Worm (Caenorhabditis elegans) whole organism, young adult: Measurements from ENCODE around the gene nep-1.

Source experiments
- B0035.1 ChIP-seq: sonication (generic microtip); optimal IDR thresholded peaks from 2 replicates; lab custom pipeline; 2016; ENCODE audit warnings: missing genetic modification characterization, mild to moderate bottlenecking, missing compliant biosample characterization, missing genotype, missing genetic modification reagents
- C06A6.2 ChIP-seq: fragments of 200-800 bp; sonication (Bioruptor generic); conservative IDR thresholded peaks from 2 replicates; pipeline ENCODE4 v1.3.6; 2022; ENCODE audit warnings: missing genetic modification characterization, missing compliant biosample characterization
- F22D6.2 ChIP-seq: sonication (generic microtip); optimal IDR thresholded peaks from 2 replicates; lab custom pipeline; 2016; ENCODE audit warnings: mild to moderate bottlenecking, missing genetic modification characterization, missing compliant biosample characterization
- F33H1.4 ChIP-seq: fragments of 200-800 bp; sonication (Bioruptor generic); IDR thresholded peaks from 2 replicates; pipeline ENCODE4 v1.3.6; 2022; ENCODE audit warnings: missing genetic modification reagents, missing genetic modification characterization, missing compliant biosample characterization
- F37B4.10 ChIP-seq: fragments of 200-800 bp; sonication (Bioruptor generic); IDR thresholded peaks from 2 replicates; pipeline ENCODE4 v1.3.6; 2022; ENCODE audit warnings: missing genetic modification characterization, missing compliant biosample characterization
- F39B2.1 ChIP-seq: fragments of 200-800 bp; sonication (Bioruptor generic); IDR thresholded peaks from 2 replicates; pipeline ENCODE4 v1.3.6; 2022; ENCODE audit warnings: missing genetic modification reagents, missing genetic modification characterization, missing compliant biosample characterization
- F52B5.7 ChIP-seq: sonication (generic microtip); optimal IDR thresholded peaks from 2 replicates; lab custom pipeline; 2016; ENCODE audit warnings: mild to moderate bottlenecking, missing genetic modification characterization, missing compliant biosample characterization
- F57C9.4 ChIP-seq: sonication (generic microtip); optimal IDR thresholded peaks from 2 replicates; lab custom pipeline; 2017; ENCODE audit warnings: mild to moderate bottlenecking, missing genetic modification characterization, missing compliant biosample characterization
- K11D2.4 ChIP-seq: fragments of 200-800 bp; sonication (Bioruptor generic); IDR thresholded peaks from 2 replicates; pipeline ENCODE4 v1.3.6; 2022; ENCODE audit warnings: missing genetic modification reagents, missing genetic modification characterization, missing compliant biosample characterization
- Y53F4B.3 ChIP-seq: fragments of 200-800 bp; sonication (Bioruptor generic); IDR thresholded peaks from 2 replicates; pipeline ENCODE4 v1.3.6; 2022; ENCODE audit warnings: missing genetic modification reagents, missing genetic modification characterization, missing compliant biosample characterization
- ZK185.1 ChIP-seq: sonication (generic microtip); optimal IDR thresholded peaks from 2 replicates; lab custom pipeline; 2016; ENCODE audit warnings: mild to moderate bottlenecking, missing genetic modification characterization, missing compliant biosample characterization; ENCODE audit not compliant: poor library complexity, severe bottlenecking
- ama-1 ChIP-seq, 3 experiments: fragments of 150-350 bp in 1 of 3; sonication (generic microtip) in 2 of 3; optimal IDR thresholded peaks; 2 replicates each; lab custom pipeline; 2014 to 2018; ENCODE audit warnings: missing biosample characterization in 2 of 3, missing genetic modification characterization in 2 of 3, missing genetic modification reagents in 2 of 3
- aptf-2 ChIP-seq: fragments of 200-800 bp; sonication (Bioruptor generic); conservative IDR thresholded peaks from 2 replicates; pipeline ENCODE4 v1.3.6; 2022; ENCODE audit warnings: missing genetic modification reagents, missing genetic modification characterization, missing compliant biosample characterization
- athp-1 ChIP-seq: sonication (generic microtip); optimal IDR thresholded peaks from 2 replicates; lab custom pipeline; 2017; ENCODE audit warnings: mild to moderate bottlenecking, missing genetic modification characterization, missing compliant biosample characterization
- attf-3 ChIP-seq: fragments of 200-800 bp; sonication (Bioruptor generic); conservative IDR thresholded peaks from 2 replicates; pipeline ENCODE4 v1.3.6; 2022; ENCODE audit warnings: missing genetic modification reagents, missing genetic modification characterization, missing compliant biosample characterization
- bed-2 ChIP-seq: fragments of 200-800 bp; sonication (Bioruptor generic); IDR thresholded peaks from 2 replicates; pipeline ENCODE4 v1.3.6; 2022; ENCODE audit warnings: missing genetic modification reagents, missing genetic modification characterization, missing compliant biosample characterization
- ccch-3 ChIP-seq: fragments of 200-800 bp; sonication (Bioruptor generic); optimal IDR thresholded peaks from 2 replicates; lab custom pipeline; 2018; ENCODE audit warnings: mild to moderate bottlenecking, missing genetic modification characterization, missing compliant biosample characterization
- ceh-27 ChIP-seq: fragments of 200-800 bp; sonication (Bioruptor generic); optimal IDR thresholded peaks from 2 replicates; lab custom pipeline; 2018; ENCODE audit warnings: mild to moderate bottlenecking, missing genetic modification characterization, moderate library complexity, missing compliant biosample characterization
- ceh-40 ChIP-seq: fragments of 200-800 bp; sonication (Bioruptor generic); IDR thresholded peaks from 2 replicates; pipeline ENCODE4 v1.3.6; 2022; ENCODE audit warnings: missing genetic modification characterization, missing compliant biosample characterization
- ceh-58 ChIP-seq: fragments of 200-800 bp; sonication (Bioruptor generic); IDR thresholded peaks from 2 replicates; pipeline ENCODE4 v1.3.6; 2022; ENCODE audit warnings: missing genetic modification characterization, missing compliant biosample characterization
- ceh-79 ChIP-seq: sonication (generic microtip); optimal IDR thresholded peaks from 2 replicates; lab custom pipeline; 2017; ENCODE audit warnings: mild to moderate bottlenecking, missing genetic modification characterization, missing compliant biosample characterization
- ceh-91 ChIP-seq: fragments of 200-800 bp; sonication (Bioruptor generic); IDR thresholded peaks from 2 replicates; pipeline ENCODE4 v1.3.6; 2022; ENCODE audit warnings: missing genetic modification reagents, missing genetic modification characterization, missing compliant biosample characterization
- dox-1 ChIP-seq: fragments of 200-800 bp; sonication (Bioruptor generic); IDR thresholded peaks from 2 replicates; pipeline ENCODE4 v1.3.6; 2022; ENCODE audit warnings: missing genetic modification reagents, missing genetic modification characterization, missing compliant biosample characterization
- dpff-1 ChIP-seq: sonication (generic microtip); optimal IDR thresholded peaks from 2 replicates; lab custom pipeline; 2017; ENCODE audit warnings: mild to moderate bottlenecking, missing genetic modification characterization, missing compliant biosample characterization
- egrh-3 ChIP-seq: fragments of 200-800 bp; sonication (Bioruptor generic); IDR thresholded peaks from 2 replicates; pipeline ENCODE4 v1.3.6; 2022; ENCODE audit warnings: missing genetic modification reagents, missing genetic modification characterization, missing compliant biosample characterization
- hsf-1 ChIP-seq: fragments of 200-800 bp; sonication (Bioruptor generic); IDR thresholded peaks from 2 replicates; pipeline ENCODE4 v1.3.6; 2022; ENCODE audit warnings: missing genetic modification reagents, missing genetic modification characterization, missing compliant biosample characterization
- let-526 ChIP-seq: fragments of 200-800 bp; sonication (Bioruptor generic); IDR thresholded peaks from 2 replicates; pipeline ENCODE4 v1.3.6; 2022; ENCODE audit warnings: missing genetic modification reagents, missing genetic modification characterization, missing compliant biosample characterization
- lir-1 ChIP-seq: fragments of 200-800 bp; sonication (Bioruptor generic); conservative IDR thresholded peaks from 2 replicates; pipeline ENCODE4 v1.3.6; 2022; ENCODE audit warnings: missing genetic modification reagents, missing genetic modification characterization, missing compliant biosample characterization
- madf-10 ChIP-seq: sonication (generic microtip); optimal IDR thresholded peaks from 2 replicates; lab custom pipeline; 2016; ENCODE audit warnings: mild to moderate bottlenecking, missing genetic modification characterization, missing compliant biosample characterization
- madf-8 ChIP-seq: fragments of 200-800 bp; sonication (Bioruptor generic); conservative IDR thresholded peaks from 2 replicates; pipeline ENCODE4 v1.3.6; 2022; ENCODE audit warnings: missing genetic modification reagents, missing genetic modification characterization, missing compliant biosample characterization
- mcd-1 ChIP-seq: fragments of 200-800 bp; sonication (Bioruptor generic); IDR thresholded peaks from 2 replicates; pipeline ENCODE4 v1.3.6; 2022; ENCODE audit warnings: missing genetic modification reagents, missing genetic modification characterization, missing compliant biosample characterization
- mes-4 ChIP-seq: sonication (generic microtip); optimal IDR thresholded peaks from 2 replicates; lab custom pipeline; 2016; ENCODE audit warnings: missing genotype, missing genetic modification characterization, missing compliant biosample characterization
- nfyb-1 ChIP-seq: fragments of 200-800 bp; sonication (Bioruptor generic); IDR thresholded peaks from 2 replicates; pipeline ENCODE4 v1.3.6; 2022; ENCODE audit warnings: missing genetic modification reagents, missing genetic modification characterization, missing compliant biosample characterization
- nhr-90 ChIP-seq: sonication (generic microtip); optimal IDR thresholded peaks from 2 replicates; lab custom pipeline; 2016; ENCODE audit warnings: missing genotype, mild to moderate bottlenecking, missing genetic modification characterization, missing compliant biosample characterization
- pbrm-1 ChIP-seq: fragments of 200-800 bp; sonication (Bioruptor generic); IDR thresholded peaks from 2 replicates; pipeline ENCODE4 v1.3.6; 2022; ENCODE audit warnings: missing genetic modification reagents, missing genetic modification characterization, missing compliant biosample characterization
- rec-8 ChIP-seq, 2 experiments: sonication (generic microtip); optimal IDR thresholded peaks; 2 replicates each; lab custom pipeline; 2016; ENCODE audit warnings: mild to moderate bottlenecking in 2 of 2, missing genetic modification characterization in 2 of 2, missing genetic modification reagents in 2 of 2, missing genotype in 2 of 2, missing biosample characterization in 1 of 2, missing compliant biosample characterization in 1 of 2, moderate library complexity in 1 of 2
- snpc-1.1 ChIP-seq: sonication (generic microtip); optimal IDR thresholded peaks from 2 replicates; lab custom pipeline; 2017; ENCODE audit warnings: missing genetic modification characterization, mild to moderate bottlenecking, missing compliant biosample characterization, antibody characterized with exemption, moderate library complexity, missing genotype, missing genetic modification reagents; ENCODE audit not compliant: insufficient read depth
- snpc-1.3 ChIP-seq: sonication (generic microtip); optimal IDR thresholded peaks from 2 replicates; lab custom pipeline; 2017; ENCODE audit warnings: missing genetic modification characterization, mild to moderate bottlenecking, missing compliant biosample characterization, antibody characterized with exemption, moderate library complexity, missing genotype, missing genetic modification reagents; ENCODE audit not compliant: insufficient read depth
- snpc-4 ChIP-seq, 5 experiments: fragments of 150-350 bp in 1 of 5; sonication (generic microtip) in 4 of 5; optimal IDR thresholded peaks; 2 replicates each; lab custom pipeline; 2014 to 2018; ENCODE audit warnings: missing genetic modification characterization in 5 of 5, missing biosample characterization in 3 of 5, antibody characterized with exemption in 2 of 5, mild to moderate bottlenecking in 2 of 5, missing compliant biosample characterization in 2 of 5, missing genotype in 2 of 5, moderate library complexity in 2 of 5, missing genetic modification reagents in 1 of 5
- sptf-2 ChIP-seq: fragments of 200-800 bp; sonication (Bioruptor generic); optimal IDR thresholded peaks from 2 replicates; lab custom pipeline; 2018; ENCODE audit warnings: mild to moderate bottlenecking, missing genetic modification characterization, missing compliant biosample characterization
- tlf-1 ChIP-seq: fragments of 200-800 bp; sonication (Bioruptor generic); optimal IDR thresholded peaks from 2 replicates; lab custom pipeline; 2018; ENCODE audit warnings: mild to moderate bottlenecking, missing genetic modification characterization, missing compliant biosample characterization
- zim-3 ChIP-seq: sonication (generic microtip); optimal IDR thresholded peaks from 2 replicates; lab custom pipeline; 2017; ENCODE audit warnings: mild to moderate bottlenecking, missing genetic modification characterization, moderate library complexity, missing compliant biosample characterization
- ztf-26 ChIP-seq: sonication (generic microtip); optimal IDR thresholded peaks from 2 replicates; lab custom pipeline; 2017; ENCODE audit warnings: missing genetic modification characterization, missing compliant biosample characterization

The nep-1 gene

ce11 chrII:11637189-11637754, 19.7 kb downstream of the nep-1 start (continued):
- TF ChIP-seq F57C9.4 (tag; lab: Kevin White, UChicago) (no peak), F39B2.1 (no peak), B0035.1 (tag; lab: Kevin White, UChicago) (no peak), bed-2 (GFP tag; lab: Robert Waterston, UW) (no peak), Y53F4B.3 (GFP tag; lab: Robert Waterston, UW) (no peak)

ce11 chrII:11636617-11637016, 20.4 kb downstream of the nep-1 start:
- TF ChIP-seq dox-1 (GFP tag; lab: Robert Waterston, UW): 0 out of 2 replicates have a peak, but pooled peaks have one; percentile 18
- TF ChIP-seq ama-1 (optimal IDR thresholded peaks at IDR 0.05; lab: Kevin White, UChicago): peak; percentile 47
- TF ChIP-seq ama-1 (GFP tag; optimal IDR thresholded peaks at IDR 0.05; lab: Kevin White, UChicago): no peak
- peak; percentile 46; the same call in 1 of the 2 replicates for TF ChIP-seq K11D2.4 (GFP tag; lab: Robert Waterston, UW)
- 0 out of 2 replicates have a peak, but pooled peaks have one; percentile 50 for TF ChIP-seq nfyb-1 (GFP tag; lab: Robert Waterston, UW)
- no peak for TF ChIP-seq lir-1
- TF ChIP-seq F39B2.1: 0 out of 2 replicates have a peak, but pooled peaks have one; percentile 12
- no peak for TF ChIP-seq ccch-3 (GFP tag; lab: Kevin White, UChicago)

- TF ChIP-seq F33H1.4 (no peak), madf-10 (tag; lab: Kevin White, UChicago) (peak; percentile 26), athp-1 (tag; lab: Kevin White, UChicago) (peak; percentile 13), snpc-4 (GFP tag; optimal IDR thresholded peaks at IDR 0.05; lab: Kevin White, UChicago) (no peak), snpc-4 (tag; optimal IDR thresholded peaks at IDR 0.05; lab: Kevin White, UChicago) (peak in 1 of 4 experiments; percentile 21), tlf-1 (GFP tag; lab: Kevin White, UChicago) (peak; percentile 59), C06A6.2 (GFP tag; lab: Robert Waterston, UW) (peak; percentile 55; the same call in 1 of the 2 replicates), snpc-1.1 (tag; lab: Kevin White, UChicago) (no peak), nhr-90 (no peak), madf-8 (GFP tag; lab: Robert Waterston, UW) (no peak), attf-3 (GFP tag; lab: Robert Waterston, UW) (no peak), ZK185.1 (tag; lab: Kevin White, UChicago) (peak; percentile 44), sptf-2 (GFP tag; lab: Kevin White, UChicago) (no peak), ceh-40 (GFP tag; lab: Robert Waterston, UW) (no peak), ztf-26 (peak; percentile 75), F52B5.7 (peak; percentile 54), F22D6.2 (tag; lab: Kevin White, UChicago) (no peak), snpc-1.3 (tag; lab: Kevin White, UChicago) (no peak), dpff-1 (tag; lab: Kevin White, UChicago) (no peak), F37B4.10 (no peak), zim-3 (tag; lab: Kevin White, UChicago) (no peak), mes-4 (tag; lab: Kevin White, UChicago) (no peak), ceh-79 (tag; lab: Kevin White, UChicago) (no peak), hsf-1 (GFP tag; lab: Robert Waterston, UW) (no peak), ceh-91 (no peak), ceh-58 (no peak), ceh-27 (peak; percentile 67), dox-1 (GFP tag; lab: Robert Waterston, UW) (no peak), egrh-3 (GFP tag; lab: Robert Waterston, UW) (no peak), mcd-1 (peak; percentile 49; the same call in 1 of the 2 replicates), aptf-2 (GFP tag; lab: Robert Waterston, UW) (no peak), pbrm-1 (GFP tag; lab: Robert Waterston, UW) (peak; percentile 56; the same call in 1 of the 2 replicates), ccch-3 (GFP tag; lab: Kevin White, UChicago) (no peak), let-526 (peak; percentile 79; the same call in 1 of the 2 replicates), rec-8 (tag; optimal IDR thresholded peaks at IDR 0.05; lab: Kevin White, UChicago) (no peak)
These were observed 21.2 kb downstream of the nep-1 start for ce11 chrII:11635745-11636161.
